Fruit fly (Drosophila melanogaster): Measurements from ENCODE around the gene CG14301.

Gene CG14301

dm6 chr3R:18585259-18585858 is 55.9 kb downstream of the CG14301 start (continued):
- TF ChIP-seq Pdp1 (GFP tag; optimal IDR thresholded peaks at IDR 0.05) (peak in 1 of 2 experiments; percentile 41), Atf3 (GFP tag; optimal IDR thresholded peaks at IDR 0.05) (no peak), Hand (GFP tag; optimal IDR thresholded peaks at IDR 0.05) (no peak), cg (GFP tag; optimal IDR thresholded peaks at IDR 0.05) (peak; percentile 20), CG15696 (tag; optimal IDR thresholded peaks at IDR 0.05) (no peak), CG10274 (GFP tag; optimal IDR thresholded peaks at IDR 0.05) (no peak), CG4854 (GFP tag; optimal IDR thresholded peaks at IDR 0.05) (no peak), ERR (GFP tag; optimal IDR thresholded peaks at IDR 0.05) (no peak), Xbp1 (GFP tag; optimal IDR thresholded peaks at IDR 0.05) (peak; percentile 12), CG13123 (GFP tag; optimal IDR thresholded peaks at IDR 0.05) (no peak), sima (GFP tag; optimal IDR thresholded peaks at IDR 0.05) (no peak), C15 (GFP tag; IDR thresholded peaks at IDR 0.05) (no peak), crol (GFP tag; IDR thresholded peaks at IDR 0.05) (no peak; the same call in 1 of the 2 replicates), CG14441 (GFP tag; IDR thresholded peaks at IDR 0.05) (no peak), her (GFP tag; optimal IDR thresholded peaks at IDR 0.05) (no peak), Awh (GFP tag; IDR thresholded peaks at IDR 0.05) (peak; percentile 57), ken (GFP tag; IDR thresholded peaks at IDR 0.05) (0 out of 3 replicates have a peak, but pooled peaks have one; percentile 24), sqz (GFP tag; optimal IDR thresholded peaks at IDR 0.05) (peak; percentile 88), vfl (GFP tag; optimal IDR thresholded peaks at IDR 0.05) (no peak), CG10543 (GFP tag; optimal IDR thresholded peaks at IDR 0.05) (peak; percentile 51), MESR4 (GFP tag; optimal IDR thresholded peaks at IDR 0.05) (no peak), dpn (GFP tag; optimal IDR thresholded peaks at IDR 0.05) (peak; percentile 15 to 54), D (optimal IDR thresholded peaks at IDR 0.05) (no peak), D (GFP tag; optimal IDR thresholded peaks at IDR 0.05) (no peak), h (optimal IDR thresholded peaks at IDR 0.05) (no peak), cwo (GFP tag; optimal IDR thresholded peaks at IDR 0.05) (peak; percentile 61), Dip2 (GFP tag; IDR thresholded peaks at IDR 0.05) (no peak), bab2 (GFP tag; optimal IDR thresholded peaks at IDR 0.05) (no peak), CG13775 (GFP tag; optimal IDR thresholded peaks at IDR 0.05) (no peak), CG12299 (tag; optimal IDR thresholded peaks at IDR 0.05) (no peak), CG4820 (GFP tag; optimal IDR thresholded peaks at IDR 0.05) (no peak), nerfin-1 (tag; optimal IDR thresholded peaks at IDR 0.05) (no peak), slou (GFP tag; optimal IDR thresholded peaks at IDR 0.05) (no peak), jigr1 (GFP tag; IDR thresholded peaks at IDR 0.05) (no peak), Fer1 (GFP tag; optimal IDR thresholded peaks at IDR 0.05) (no peak), trem (tag; optimal IDR thresholded peaks at IDR 0.05) (peak; percentile 2), CG12391 (tag; optimal IDR thresholded peaks at IDR 0.05) (no peak), pros (GFP tag; optimal IDR thresholded peaks at IDR 0.05) (no peak), Dbx (GFP tag; IDR thresholded peaks at IDR 0.05) (peak; percentile 26; the same call in 1 of the 3 replicates), toy (GFP tag; IDR thresholded peaks at IDR 0.05) (no peak), CG14710 (tag; optimal IDR thresholded peaks at IDR 0.05) (no peak), lilli (GFP tag; optimal IDR thresholded peaks at IDR 0.05) (peak; percentile 37), nmo (GFP tag; optimal IDR thresholded peaks at IDR 0.05) (no peak), sc (optimal IDR thresholded peaks at IDR 0.05) (no peak), sc (GFP tag; optimal IDR thresholded peaks at IDR 0.05) (no peak), sd (tag; optimal IDR thresholded peaks at IDR 0.05) (peak; percentile 82), Vsx1 (GFP tag; optimal IDR thresholded peaks at IDR 0.05) (no peak), zfh1 (GFP tag; IDR thresholded peaks at IDR 0.05) (no peak), CG6791 (GFP tag; IDR thresholded peaks at IDR 0.05; ENCODE audit: partially characterized antibody) (no peak; the same call in 2 of the 3 replicates), pfk (GFP tag; optimal IDR thresholded peaks at IDR 0.05) (no peak), bigmax (GFP tag; optimal IDR thresholded peaks at IDR 0.05) (no peak)
